Worm (Caenorhabditis elegans) whole organism, young adult: ENCODE data around the gene ZK185.3.

Source experiments
- Y56A3A.18 ChIP-seq: fragments of 200-800 bp; sonication (Bioruptor generic); IDR thresholded peaks from 2 replicates; pipeline ENCODE4 v1.3.6; 2022; ENCODE audit warnings: missing genetic modification reagents, missing genetic modification characterization, missing compliant biosample characterization
- ama-1 ChIP-seq, 3 experiments: fragments of 150-350 bp in 1 of 3; sonication (generic microtip) in 2 of 3; optimal IDR thresholded peaks; 2 replicates each; lab custom pipeline; 2014 to 2018; ENCODE audit warnings: missing biosample characterization in 2 of 3, missing genetic modification characterization in 2 of 3, missing genetic modification reagents in 2 of 3
- attf-6 ChIP-seq: fragments of 200-800 bp; sonication (Bioruptor generic); IDR thresholded peaks from 2 replicates; pipeline ENCODE4 v1.3.6; 2022; ENCODE audit warnings: missing genetic modification reagents, missing genetic modification characterization, missing compliant biosample characterization
- ets-4 ChIP-seq: fragments of 200-800 bp; sonication (Bioruptor generic); optimal IDR thresholded peaks from 2 replicates; lab custom pipeline; 2018; ENCODE audit warnings: mild to moderate bottlenecking, missing genetic modification characterization, missing compliant biosample characterization
- let-526 ChIP-seq: fragments of 200-800 bp; sonication (Bioruptor generic); IDR thresholded peaks from 2 replicates; pipeline ENCODE4 v1.3.6; 2022; ENCODE audit warnings: missing genetic modification reagents, missing genetic modification characterization, missing compliant biosample characterization
- lsy-27 ChIP-seq: sonication (generic microtip); optimal IDR thresholded peaks from 2 replicates; lab custom pipeline; 2017; ENCODE audit warnings: missing genetic modification characterization, mild to moderate bottlenecking, missing compliant biosample characterization, antibody characterized with exemption, missing genotype, borderline replicate concordance; ENCODE audit not compliant: insufficient read depth
- madf-6 ChIP-seq: fragments of 200-800 bp; sonication (Bioruptor generic); IDR thresholded peaks from 2 replicates; pipeline ENCODE4 v1.3.6; 2022; ENCODE audit warnings: missing genetic modification reagents, missing genetic modification characterization, missing compliant biosample characterization
- pha-4 ChIP-seq: fragments of 150-350 bp; sonication (generic microtip); optimal IDR thresholded peaks from 2 replicates; lab custom pipeline; 2014; ENCODE audit warnings: missing biosample characterization, missing genetic modification reagents, missing genetic modification characterization
- snpc-1.1 ChIP-seq: sonication (generic microtip); optimal IDR thresholded peaks from 2 replicates; lab custom pipeline; 2017; ENCODE audit warnings: missing genetic modification characterization, mild to moderate bottlenecking, missing compliant biosample characterization, antibody characterized with exemption, moderate library complexity, missing genotype, missing genetic modification reagents; ENCODE audit not compliant: insufficient read depth
- snpc-4 ChIP-seq, 5 experiments: fragments of 150-350 bp in 1 of 5; sonication (generic microtip) in 4 of 5; optimal IDR thresholded peaks; 2 replicates each; lab custom pipeline; 2014 to 2018; ENCODE audit warnings: missing genetic modification characterization in 5 of 5, missing biosample characterization in 3 of 5, antibody characterized with exemption in 2 of 5, mild to moderate bottlenecking in 2 of 5, missing compliant biosample characterization in 2 of 5, missing genotype in 2 of 5, moderate library complexity in 2 of 5, missing genetic modification reagents in 1 of 5
- unc-62 ChIP-seq: fragments of 150-350 bp; optimal IDR thresholded peaks from 2 replicates; lab custom pipeline; 2014; ENCODE audit warnings: missing biosample characterization, missing genetic modification reagents, missing genetic modification characterization

- no peak for TF ChIP-seq let-526
- TF ChIP-seq ets-4 (GFP tag; lab: Kevin White, UChicago): no peak
- TF ChIP-seq lsy-27: no peak
- TF ChIP-seq pha-4 (tag; lab: Kevin White, UChicago): no peak
- TF ChIP-seq snpc-1.1 (tag; lab: Kevin White, UChicago): no peak
- no peak for TF ChIP-seq Y56A3A.18 (GFP tag; lab: Robert Waterston, UW)
- no peak for TF ChIP-seq snpc-4 (GFP tag; optimal IDR thresholded peaks at IDR 0.05; lab: Kevin White, UChicago)
- no peak for TF ChIP-seq snpc-4 (tag; optimal IDR thresholded peaks at IDR 0.05; lab: Kevin White, UChicago)
- no peak for TF ChIP-seq attf-6 (GFP tag; lab: Robert Waterston, UW)
- no peak for TF ChIP-seq ama-1 (optimal IDR thresholded peaks at IDR 0.05; lab: Kevin White, UChicago)
- TF ChIP-seq ama-1 (GFP tag; optimal IDR thresholded peaks at IDR 0.05; lab: Kevin White, UChicago): peak in 1 of 2 experiments; percentile 58
- TF ChIP-seq madf-6 (GFP tag; lab: Robert Waterston, UW): peak; percentile 48
- TF ChIP-seq unc-62 (GFP tag; lab: Kevin White, UChicago): no peak
Measured at ce11 chrIV:4511259-4511890, 18.9 kb downstream of the ZK185.3 start, which contains the start of the genes rfth-1 and ZK180.8.
